Fruit fly (Drosophila melanogaster) Kc167 (cell line): ENCODE data around the gene CG16952.

ENCODE experiments used
- Myc ChIP-seq: fragments of >200 bp; optimal IDR thresholded peaks from 2 replicates; lab custom pipeline; 2017; ENCODE audit warnings: missing external identifiers
- h ChIP-seq: fragments of >200 bp; optimal IDR thresholded peaks from 3 replicates; lab custom pipeline; 2018; ENCODE audit warnings: missing external identifiers
- insv ChIP-seq: fragments of >200 bp; optimal IDR thresholded peaks from 3 replicates; lab custom pipeline; 2018; ENCODE audit warnings: missing external identifiers
- psq ChIP-seq: fragments of >200 bp; optimal IDR thresholded peaks from 2 replicates; lab custom pipeline; 2017; ENCODE audit warnings: missing external identifiers

DNA sequence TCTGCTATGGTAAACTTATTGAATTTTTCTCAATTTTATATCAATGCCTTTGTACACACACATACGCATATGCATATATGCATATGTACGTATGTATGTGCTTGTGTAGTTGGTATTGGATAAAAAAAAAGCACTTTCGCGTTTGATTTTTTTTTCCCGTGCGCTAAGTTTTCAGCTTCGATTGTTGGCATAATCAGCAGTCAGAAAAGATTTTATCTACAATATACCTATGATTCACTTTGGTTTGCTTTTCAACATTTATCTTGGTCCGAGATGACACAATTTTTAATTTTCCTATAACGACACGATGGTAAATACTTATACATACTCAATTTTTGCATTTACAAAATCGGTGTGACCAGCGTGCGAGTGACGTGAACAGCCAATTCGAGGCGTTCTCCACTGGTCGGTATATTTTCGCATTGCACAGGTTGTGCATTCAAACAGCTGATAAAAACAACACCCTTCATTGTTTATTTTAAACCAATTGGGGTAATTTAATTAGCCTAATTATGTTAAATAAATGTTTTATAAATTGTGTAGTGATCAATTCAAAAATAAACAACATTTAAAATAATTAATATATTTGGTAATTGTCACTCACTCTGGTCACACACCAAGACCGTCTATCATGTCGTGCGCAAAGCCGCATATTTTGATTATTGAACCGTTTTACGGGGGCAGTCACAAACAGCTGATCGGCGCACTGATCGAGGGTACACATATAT, 17.0 kb upstream of the CG16952 start, which contains the start of the genes UBL3 and CG15914:
- TF ChIP-seq Myc (lab: Kevin White, UChicago) (no peak), insv (lab: Kevin White, UChicago) (no peak), h (lab: Kevin White, UChicago) (no peak), psq (lab: Kevin White, UChicago) (no peak)
